Worm (Caenorhabditis elegans) whole organism, L4 larva: Measurements from ENCODE around the gene F17A2.16.
A peak's percentile ranks its signal among the peaks of the same experiment; 100 is the strongest.

ENCODE experiments used
- F37D6.2 ChIP-seq: sonication (generic microtip); optimal IDR thresholded peaks from 2 replicates; lab custom pipeline; 2016; ENCODE audit warnings: mild to moderate bottlenecking, missing genetic modification characterization, missing compliant biosample characterization
- F44E2.7 ChIP-seq: fragments of 200-800 bp; sonication (Bioruptor generic); IDR thresholded peaks from 2 replicates; pipeline ENCODE4 v2.1.2; 2022; ENCODE audit warnings: missing genetic modification characterization, missing compliant biosample characterization
- R02D3.7 ChIP-seq: fragments of 150-350 bp; sonication (generic microtip); optimal IDR thresholded peaks from 3 replicates; lab custom pipeline; 2014; ENCODE audit warnings: missing biosample characterization, missing genetic modification characterization
- T26A8.4 ChIP-seq: fragments of 200-800 bp; sonication (Bioruptor generic); IDR thresholded peaks from 2 replicates; pipeline ENCODE4 v1.3.6; 2022; ENCODE audit warnings: missing genetic modification characterization, missing compliant biosample characterization
- Y105C5A.15 ChIP-seq: fragments of 200-800 bp; sonication (Bioruptor generic); IDR thresholded peaks from 2 replicates; pipeline ENCODE4 v1.3.6; 2022; ENCODE audit warnings: missing genetic modification characterization, missing compliant biosample characterization
- Y5F2A.4 ChIP-seq: fragments of 200-800 bp; sonication (Bioruptor generic); optimal IDR thresholded peaks from 2 replicates; lab custom pipeline; 2018; ENCODE audit warnings: mild to moderate bottlenecking, missing genetic modification characterization, missing compliant biosample characterization
- Y75B8A.6 ChIP-seq: fragments of 200-800 bp; sonication (Bioruptor generic); IDR thresholded peaks from 2 replicates; pipeline ENCODE4 v1.3.6; 2022; ENCODE audit warnings: missing genetic modification reagents, missing genetic modification characterization, missing compliant biosample characterization
- ZK337.2 ChIP-seq: fragments of 200-800 bp; sonication (Bioruptor generic); IDR thresholded peaks from 2 replicates; pipeline ENCODE4 v1.3.6; 2022; ENCODE audit warnings: missing genetic modification reagents, missing genetic modification characterization, missing compliant biosample characterization
- attf-4 ChIP-seq: sonication (generic microtip); optimal IDR thresholded peaks from 3 replicates; lab custom pipeline; 2017; ENCODE audit warnings: missing biosample characterization, missing genetic modification characterization
- ceh-20 ChIP-seq: fragments of 200-800 bp; sonication (Bioruptor generic); IDR thresholded peaks from 2 replicates; pipeline ENCODE4 v1.3.6; 2022; ENCODE audit warnings: missing genetic modification reagents, missing genetic modification characterization, missing compliant biosample characterization
- ceh-32 ChIP-seq: sonication (generic microtip); optimal IDR thresholded peaks from 2 replicates; lab custom pipeline; 2016; ENCODE audit warnings: mild to moderate bottlenecking, missing genetic modification characterization, missing compliant biosample characterization; ENCODE audit not compliant: poor library complexity
- ceh-44 ChIP-seq: fragments of 200-800 bp; sonication (Bioruptor generic); IDR thresholded peaks from 2 replicates; pipeline ENCODE4 v1.3.6; 2022; ENCODE audit warnings: missing genetic modification reagents, missing genetic modification characterization, missing compliant biosample characterization
- ces-1 ChIP-seq: fragments of 150-350 bp; sonication (generic microtip); optimal IDR thresholded peaks from 4 replicates; lab custom pipeline; 2014; ENCODE audit warnings: missing biosample characterization, missing genetic modification reagents, missing genetic modification characterization
- cey-2 ChIP-seq: sonication (generic microtip); optimal IDR thresholded peaks from 3 replicates; lab custom pipeline; 2017; ENCODE audit warnings: missing genetic modification characterization, mild to moderate bottlenecking, missing compliant biosample characterization, antibody characterized with exemption, borderline replicate concordance; ENCODE audit not compliant: insufficient read depth
- daf-12 ChIP-seq: fragments of 150-350 bp; optimal IDR thresholded peaks from 2 replicates; lab custom pipeline; 2014; ENCODE audit warnings: missing biosample characterization, missing genetic modification reagents, missing genetic modification characterization
- daf-8 ChIP-seq: fragments of 200-800 bp; sonication (Bioruptor generic); IDR thresholded peaks from 2 replicates; pipeline ENCODE4 v1.3.6; 2022; ENCODE audit warnings: missing genetic modification characterization, missing compliant biosample characterization
- dmd-6 ChIP-seq: fragments of 200-800 bp; sonication (Bioruptor generic); IDR thresholded peaks from 2 replicates; pipeline ENCODE4 v1.3.6; 2022; ENCODE audit warnings: missing genetic modification reagents, missing genetic modification characterization, missing compliant biosample characterization
- dmd-8 ChIP-seq: fragments of 200-800 bp; sonication (Bioruptor generic); IDR thresholded peaks from 2 replicates; pipeline ENCODE4 v1.3.6; 2022; ENCODE audit warnings: missing genetic modification characterization, missing compliant biosample characterization
- dve-1 ChIP-seq: sonication (generic microtip); optimal IDR thresholded peaks from 2 replicates; lab custom pipeline; 2017; ENCODE audit warnings: antibody characterized with exemption, mild to moderate bottlenecking, missing genetic modification characterization, missing compliant biosample characterization; ENCODE audit not compliant: insufficient read depth
- fkh-10 ChIP-seq: fragments of 150-350 bp; optimal IDR thresholded peaks from 2 replicates; lab custom pipeline; 2014; ENCODE audit warnings: missing biosample characterization, missing genetic modification reagents, missing genetic modification characterization
- fos-1 ChIP-seq: fragments of 150-350 bp; optimal IDR thresholded peaks from 2 replicates; lab custom pipeline; 2014; ENCODE audit warnings: missing biosample characterization, missing genetic modification characterization
- hlh-11 ChIP-seq: fragments of 200-800 bp; sonication (Bioruptor generic); optimal IDR thresholded peaks from 2 replicates; lab custom pipeline; 2018; ENCODE audit warnings: mild to moderate bottlenecking, missing genetic modification characterization, missing compliant biosample characterization
- hmg-1.1 ChIP-seq: fragments of 200-800 bp; sonication (Bioruptor generic); IDR thresholded peaks from 2 replicates; pipeline ENCODE4 v1.3.6; 2022; ENCODE audit warnings: missing genetic modification reagents, missing genetic modification characterization, missing compliant biosample characterization
- lim-7 ChIP-seq: fragments of 200-800 bp; sonication (Bioruptor generic); IDR thresholded peaks from 2 replicates; pipeline ENCODE4 v1.3.6; 2022; ENCODE audit warnings: missing genetic modification characterization, missing compliant biosample characterization
- lin-1 ChIP-seq: fragments of 200-800 bp; sonication (Bioruptor generic); IDR thresholded peaks from 2 replicates; pipeline ENCODE4 v1.3.6; 2022; ENCODE audit warnings: missing genetic modification reagents, missing genetic modification characterization, missing compliant biosample characterization
- lin-13 ChIP-seq: fragments of 150-350 bp; optimal IDR thresholded peaks from 2 replicates; lab custom pipeline; 2014; ENCODE audit warnings: missing biosample characterization, missing genetic modification reagents, missing genetic modification characterization
- lin-15B ChIP-seq: fragments of 150-350 bp; sonication (generic microtip); optimal IDR thresholded peaks from 3 replicates; lab custom pipeline; 2014; ENCODE audit warnings: missing biosample characterization, missing genetic modification characterization
- lir-3 ChIP-seq: sonication (generic microtip); optimal IDR thresholded peaks from 2 replicates; lab custom pipeline; 2016; ENCODE audit warnings: mild to moderate bottlenecking, missing genetic modification characterization, missing compliant biosample characterization
- madf-9 ChIP-seq: fragments of 200-800 bp; sonication (Bioruptor generic); conservative IDR thresholded peaks from 2 replicates; pipeline ENCODE4 v1.3.6; 2022; ENCODE audit warnings: missing genetic modification reagents, missing genetic modification characterization, missing compliant biosample characterization
- mep-1 ChIP-seq: fragments of 150-350 bp; sonication (generic microtip); optimal IDR thresholded peaks from 3 replicates; lab custom pipeline; 2014; ENCODE audit warnings: missing biosample characterization, missing genetic modification characterization
- mes-2 ChIP-seq: sonication (generic microtip); optimal IDR thresholded peaks from 2 replicates; lab custom pipeline; 2016; ENCODE audit warnings: missing genotype, mild to moderate bottlenecking, missing genetic modification characterization, missing compliant biosample characterization; ENCODE audit not compliant: poor library complexity, severe bottlenecking
- mxl-3 ChIP-seq: fragments of 200-800 bp; sonication (Bioruptor generic); optimal IDR thresholded peaks from 2 replicates; lab custom pipeline; 2018; ENCODE audit warnings: mild to moderate bottlenecking, missing genetic modification characterization, missing compliant biosample characterization
- nhr-102 ChIP-seq: sonication (generic microtip); optimal IDR thresholded peaks from 2 replicates; lab custom pipeline; 2016; ENCODE audit warnings: mild to moderate bottlenecking, missing genetic modification characterization, moderate library complexity, missing compliant biosample characterization
- nhr-25 ChIP-seq: sonication (generic microtip); optimal IDR thresholded peaks from 2 replicates; lab custom pipeline; 2017; ENCODE audit warnings: missing genetic modification characterization, mild to moderate bottlenecking, missing compliant biosample characterization, antibody characterized with exemption, moderate library complexity, borderline replicate concordance; ENCODE audit not compliant: insufficient read depth
- nhr-28 ChIP-seq: fragments of 150-350 bp; optimal IDR thresholded peaks from 2 replicates; lab custom pipeline; 2014; ENCODE audit warnings: missing biosample characterization, missing genetic modification characterization
- nhr-41 ChIP-seq: fragments of 200-800 bp; sonication (Bioruptor generic); IDR thresholded peaks from 2 replicates; pipeline ENCODE4 v1.3.6; 2022; ENCODE audit warnings: missing genetic modification reagents, missing genetic modification characterization, missing compliant biosample characterization
- nhr-48 ChIP-seq: sonication (generic microtip); optimal IDR thresholded peaks from 2 replicates; lab custom pipeline; 2016; ENCODE audit warnings: mild to moderate bottlenecking, missing genetic modification characterization, missing compliant biosample characterization
- nhr-6 ChIP-seq: fragments of 150-350 bp; optimal IDR thresholded peaks from 2 replicates; lab custom pipeline; 2014; ENCODE audit warnings: missing biosample characterization, missing genetic modification characterization
- nhr-77 ChIP-seq: fragments of 150-350 bp; optimal IDR thresholded peaks from 2 replicates; lab custom pipeline; 2014; ENCODE audit warnings: missing biosample characterization, missing genetic modification characterization
- pqm-1 ChIP-seq: sonication (generic microtip); optimal IDR thresholded peaks from 2 replicates; lab custom pipeline; 2017; ENCODE audit warnings: missing biosample characterization, missing genetic modification characterization
- sdz-12 ChIP-seq: fragments of 200-800 bp; sonication (Bioruptor generic); optimal IDR thresholded peaks from 2 replicates; lab custom pipeline; 2018; ENCODE audit warnings: mild to moderate bottlenecking, missing genetic modification characterization, missing compliant biosample characterization
- spr-1 ChIP-seq: sonication (generic microtip); optimal IDR thresholded peaks from 2 replicates; lab custom pipeline; 2016; ENCODE audit warnings: mild to moderate bottlenecking, missing genetic modification characterization, missing compliant biosample characterization
- spr-3 ChIP-seq: fragments of 200-800 bp; sonication (Bioruptor generic); optimal IDR thresholded peaks from 2 replicates; lab custom pipeline; 2018; ENCODE audit warnings: mild to moderate bottlenecking, missing genetic modification characterization, missing compliant biosample characterization
- tag-97 ChIP-seq: fragments of 200-800 bp; sonication (Bioruptor generic); IDR thresholded peaks from 2 replicates; pipeline ENCODE4 v1.3.6; 2022; ENCODE audit warnings: missing genetic modification characterization, missing compliant biosample characterization
- tra-1 ChIP-seq: fragments of 200-800 bp; sonication (Bioruptor generic); IDR thresholded peaks from 2 replicates; pipeline ENCODE4 v1.3.6; 2022; ENCODE audit warnings: missing genetic modification reagents, missing genetic modification characterization, missing compliant biosample characterization
- unc-130 ChIP-seq: sonication (generic microtip); optimal IDR thresholded peaks from 2 replicates; lab custom pipeline; 2016; ENCODE audit warnings: missing genetic modification reagents, missing genetic modification characterization, missing compliant biosample characterization
- unc-39 ChIP-seq: sonication (generic microtip); optimal IDR thresholded peaks from 2 replicates; lab custom pipeline; 2017; ENCODE audit warnings: missing biosample characterization, missing genetic modification characterization
- vab-7 ChIP-seq: fragments of 200-800 bp; sonication (Bioruptor generic); IDR thresholded peaks from 2 replicates; pipeline ENCODE4 v1.3.6; 2022; ENCODE audit warnings: missing genetic modification reagents, missing genetic modification characterization, missing compliant biosample characterization
- zag-1 ChIP-seq: fragments of 150-350 bp; optimal IDR thresholded peaks from 2 replicates; lab custom pipeline; 2014; ENCODE audit warnings: missing biosample characterization, missing genetic modification characterization
- zfp-2 ChIP-seq: sonication (generic microtip); optimal IDR thresholded peaks from 2 replicates; lab custom pipeline; 2016; ENCODE audit warnings: mild to moderate bottlenecking, missing genetic modification characterization, missing compliant biosample characterization
- ztf-11 ChIP-seq: fragments of 150-350 bp; optimal IDR thresholded peaks from 2 replicates; lab custom pipeline; 2014; ENCODE audit warnings: missing biosample characterization, missing genetic modification characterization
- ztf-7 ChIP-seq: fragments of 150-350 bp; optimal IDR thresholded peaks from 2 replicates; lab custom pipeline; 2014; ENCODE audit warnings: missing biosample characterization, missing genetic modification characterization

Gene F17A2.16

DNA sequence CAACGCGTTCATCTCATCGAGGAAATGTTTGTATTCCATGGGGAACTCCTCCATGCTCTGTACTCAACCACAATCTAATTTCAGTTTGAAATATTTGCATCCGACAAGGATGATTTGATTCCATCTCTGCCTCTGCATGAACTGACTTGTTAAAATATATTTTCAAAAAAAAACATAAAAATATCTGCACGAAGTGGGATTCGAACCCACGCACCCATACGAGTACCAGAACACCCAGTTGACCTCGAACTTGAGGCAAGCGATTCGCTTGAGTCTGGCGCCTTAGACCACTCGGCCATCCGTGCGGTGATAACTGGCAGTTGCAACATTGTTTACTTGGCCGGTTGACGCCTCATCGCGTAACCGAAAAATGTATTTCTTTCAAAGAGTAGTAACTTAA, 39.6 kb downstream of the F17A2.16 start:
- TF ChIP-seq daf-8 (no peak), lir-3 (tag; lab: Kevin White, UChicago) (no peak), nhr-48 (tag; lab: Kevin White, UChicago) (no peak), nhr-102 (tag; lab: Kevin White, UChicago) (no peak), tag-97 (GFP tag; lab: Robert Waterston, UW) (no peak), dmd-8 (GFP tag; lab: Robert Waterston, UW) (peak; percentile 80), lin-1 (GFP tag; lab: Robert Waterston, UW) (no peak), lin-15B (tag; lab: Kevin White, UChicago) (no peak), fkh-10 (no peak), attf-4 (tag; lab: Kevin White, UChicago) (no peak), nhr-6 (tag; lab: Kevin White, UChicago) (peak; percentile 32), F37D6.2 (no peak), mep-1 (no peak), vab-7 (GFP tag; lab: Robert Waterston, UW) (peak; percentile 88), zfp-2 (tag; lab: Kevin White, UChicago) (no peak), daf-12 (tag; lab: Kevin White, UChicago) (no peak), hmg-1.1 (peak; percentile 78), hlh-11 (tag; lab: Kevin White, UChicago) (peak; percentile 51), spr-3 (GFP tag; lab: Kevin White, UChicago) (peak; percentile 35), Y75B8A.6 (GFP tag; lab: Robert Waterston, UW) (0 out of 2 replicates have a peak, but pooled peaks have one; percentile 50), zag-1 (no peak), sdz-12 (no peak), lim-7 (GFP tag; lab: Robert Waterston, UW) (peak; percentile 85), madf-9 (GFP tag; lab: Robert Waterston, UW) (peak; percentile 85), mxl-3 (peak; percentile 53), unc-130 (GFP tag; lab: Kevin White, UChicago) (peak; percentile 31), Y105C5A.15 (GFP tag; lab: Robert Waterston, UW) (no peak), tra-1 (peak; percentile 63; the same call in 1 of the 2 replicates), spr-1 (tag; lab: Kevin White, UChicago) (peak; percentile 10), ztf-11 (tag; lab: Kevin White, UChicago) (no peak), ceh-20 (GFP tag; lab: Robert Waterston, UW) (peak; percentile 42; the same call in 1 of the 2 replicates), ZK337.2 (GFP tag; lab: Robert Waterston, UW) (0 out of 2 replicates have a peak, but pooled peaks have one; percentile 51), lin-13 (peak; percentile 14), nhr-28 (tag; lab: Kevin White, UChicago) (peak; percentile 56), T26A8.4 (GFP tag; lab: Robert Waterston, UW) (peak; percentile 50), mes-2 (tag; lab: Kevin White, UChicago) (peak; percentile 77), ceh-32 (tag; lab: Kevin White, UChicago) (no peak), unc-39 (tag; lab: Kevin White, UChicago) (no peak), pqm-1 (tag; lab: Kevin White, UChicago) (no peak), dve-1 (tag; lab: Kevin White, UChicago) (no peak), cey-2 (no peak), ztf-7 (tag; lab: Kevin White, UChicago) (peak; percentile 28), Y5F2A.4 (no peak), nhr-77 (tag; lab: Kevin White, UChicago) (no peak), dmd-6 (GFP tag; lab: Robert Waterston, UW) (peak; percentile 54), nhr-25 (tag; lab: Kevin White, UChicago) (no peak), F44E2.7 (GFP tag; lab: Robert Waterston, UW) (no peak), nhr-41 (GFP tag; lab: Robert Waterston, UW) (no peak), R02D3.7 (no peak), ceh-44 (peak; percentile 81), fos-1 (tag; lab: Kevin White, UChicago) (no peak), ces-1 (no peak)
